In genomic region chr3R:21649053-21649821, dm6 we compare ENCODE assay signal across 1 fruit fly cellular context.
A peak's percentile ranks its signal among the peaks of the same experiment; 100 is the strongest.
TF ChIP-seq lines count a peak whose summit lies in the region.

No protein-coding gene starts in this region.

TF ChIP-seq in whole organism, prepupa, 60 proteins besides CTCF, POLR2A, EP300 and RAD21 (continued from another document):
- TF ChIP-seq Sox102F (GFP tag; optimal IDR thresholded peaks at IDR 0.05; lab: Kevin White, UChicago), result no peak
- TF ChIP-seq CG8319 (GFP tag; optimal IDR thresholded peaks at IDR 0.05; lab: Kevin White, UChicago), result peak; percentile 25
- TF ChIP-seq Ets21C (GFP tag; optimal IDR thresholded peaks at IDR 0.05; lab: Kevin White, UChicago), result no peak
- TF ChIP-seq Gug (GFP tag; IDR thresholded peaks at IDR 0.05; lab: Robert Waterston, UW), result no peak; the same call in 1 of the 2 replicates
- TF ChIP-seq eg (GFP tag; IDR thresholded peaks at IDR 0.05; lab: Robert Waterston, UW), result no peak
- TF ChIP-seq Sox14 (GFP tag; optimal IDR thresholded peaks at IDR 0.05; lab: Kevin White, UChicago), result peak; percentile 10
- peak; percentile 79 for TF ChIP-seq svp (GFP tag; lab: Kevin White, UChicago)
- TF ChIP-seq CG32006 (GFP tag; optimal IDR thresholded peaks at IDR 0.05; lab: Kevin White, UChicago), result no peak
- peak; percentile 87 for TF ChIP-seq dsx (GFP tag; optimal IDR thresholded peaks at IDR 0.05; lab: Kevin White, UChicago; ENCODE audit: poor library complexity, severe bottlenecking)
- no peak for TF ChIP-seq fd59A (GFP tag; optimal IDR thresholded peaks at IDR 0.05; lab: Kevin White, UChicago)
- TF ChIP-seq CG7368 (GFP tag; optimal IDR thresholded peaks at IDR 0.05; lab: Kevin White, UChicago), result peak; percentile 4
- no peak for TF ChIP-seq Blimp-1 (GFP tag; optimal IDR thresholded peaks at IDR 0.05; lab: Kevin White, UChicago)
- peak; percentile 30 for TF ChIP-seq Eip93F (GFP tag; optimal IDR thresholded peaks at IDR 0.05; lab: Kevin White, UChicago)
- TF ChIP-seq CG8632 (GFP tag; optimal IDR thresholded peaks at IDR 0.05; lab: Kevin White, UChicago), result peak; percentile 76
- TF ChIP-seq CG11762 (GFP tag; optimal IDR thresholded peaks at IDR 0.05; lab: Kevin White, UChicago; ENCODE audit: insufficient read depth), result peak; percentile 64
- TF ChIP-seq lz (GFP tag; optimal IDR thresholded peaks at IDR 0.05; lab: Kevin White, UChicago), result no peak
- no peak for TF ChIP-seq net (GFP tag; optimal IDR thresholded peaks at IDR 0.05; lab: Kevin White, UChicago)
- TF ChIP-seq CG3032 (tag; optimal IDR thresholded peaks at IDR 0.05; lab: Kevin White, UChicago), result peak; percentile 90
- no peak for TF ChIP-seq CG16779 (tag; optimal IDR thresholded peaks at IDR 0.05; lab: Kevin White, UChicago)
- no peak for TF ChIP-seq Lpt (GFP tag; optimal IDR thresholded peaks at IDR 0.05; lab: Kevin White, UChicago)
- peak; percentile 89 for TF ChIP-seq Eip78C (GFP tag; lab: Kevin White, UChicago)
- TF ChIP-seq spab (GFP tag; optimal IDR thresholded peaks at IDR 0.05; lab: Kevin White, UChicago), result peak; percentile 74
- peak; percentile 79 for TF ChIP-seq CG34406 (GFP tag; optimal IDR thresholded peaks at IDR 0.05; lab: Kevin White, UChicago)
- peak; percentile 32; the same call in 1 of the 3 replicates for TF ChIP-seq CG8119 (GFP tag; IDR thresholded peaks at IDR 0.05; lab: Robert Waterston, UW)
- peak in 1 of 2 experiments; percentile 28 for TF ChIP-seq salr (GFP tag; optimal IDR thresholded peaks at IDR 0.05; lab: Kevin White, UChicago)
- TF ChIP-seq CG6276 (GFP tag; optimal IDR thresholded peaks at IDR 0.05; lab: Kevin White, UChicago), result no peak
- TF ChIP-seq fkh (GFP tag; optimal IDR thresholded peaks at IDR 0.05; lab: Kevin White, UChicago), result no peak
- TF ChIP-seq fd85E (GFP tag; optimal IDR thresholded peaks at IDR 0.05; lab: Kevin White, UChicago), result no peak
- no peak for TF ChIP-seq Hr39 (GFP tag; optimal IDR thresholded peaks at IDR 0.05; lab: Kevin White, UChicago)
- TF ChIP-seq pdm3 (GFP tag; optimal IDR thresholded peaks at IDR 0.05; lab: Kevin White, UChicago), result no peak
- peak; percentile 73 for TF ChIP-seq achi (GFP tag; optimal IDR thresholded peaks at IDR 0.05; lab: Kevin White, UChicago)
- peak; percentile 41 for TF ChIP-seq CG6808 (GFP tag; optimal IDR thresholded peaks at IDR 0.05; lab: Kevin White, UChicago)
- peak; percentile 65 for TF ChIP-seq CG10669 (GFP tag; optimal IDR thresholded peaks at IDR 0.05; lab: Kevin White, UChicago)
